Fruit fly (Drosophila melanogaster) whole organism, embryonic: ENCODE results near the gene CG10338.

Source experiments
- ATbp ChIP-seq: fragments of 200-800 bp; sonication (Bioruptor generic); optimal IDR thresholded peaks from 2 replicates; lab custom pipeline; 2017; ENCODE audit warnings: missing biosample characterization, mild to moderate bottlenecking, missing genetic modification characterization, missing genetic modification reagents
- Adf1 ChIP-seq: fragments of 200-800 bp; sonication (Bioruptor generic); IDR thresholded peaks from 2 replicates; pipeline ENCODE4 v1.3.6; 2022; ENCODE audit warnings: missing biosample characterization, missing genetic modification characterization
- B-H1 ChIP-seq: fragments of 200-800 bp; sonication (Bioruptor generic); IDR thresholded peaks from 3 replicates; pipeline ENCODE4 v1.3.6; 2022; ENCODE audit warnings: missing biosample characterization, missing genetic modification characterization
- BtbVII ChIP-seq: fragments of 200-800 bp; sonication (Bioruptor generic); optimal IDR thresholded peaks from 3 replicates; lab custom pipeline; 2017; ENCODE audit warnings: missing biosample characterization, mild to moderate bottlenecking, missing genetic modification characterization
- CG10654 ChIP-seq: fragments of 200-800 bp; sonication (Bioruptor generic); optimal IDR thresholded peaks from 2 replicates; lab custom pipeline; 2016; ENCODE audit warnings: missing biosample characterization, missing genetic modification characterization
- CG10979 ChIP-seq: fragments of 200-800 bp; sonication (Bioruptor generic); optimal IDR thresholded peaks from 2 replicates; lab custom pipeline; 2018; ENCODE audit warnings: missing biosample characterization, mild to moderate bottlenecking, missing genetic modification characterization, moderate library complexity
- CG13424 ChIP-seq: fragments of 200-800 bp; sonication (Bioruptor generic); optimal IDR thresholded peaks from 2 replicates; lab custom pipeline; 2019; ENCODE audit warnings: missing biosample characterization, mild to moderate bottlenecking, missing genetic modification characterization, moderate library complexity
- CG14667 ChIP-seq: fragments of 200-800 bp; sonication (Bioruptor generic); IDR thresholded peaks from 2 replicates; pipeline ENCODE4 v1.3.6; 2022; ENCODE audit warnings: missing biosample characterization, missing genetic modification characterization
- CG15011 ChIP-seq: fragments of 200-800 bp; sonication (Bioruptor generic); optimal IDR thresholded peaks from 3 replicates; lab custom pipeline; 2018; ENCODE audit warnings: missing biosample characterization, mild to moderate bottlenecking, missing genetic modification characterization
- CG17802 ChIP-seq: fragments of 200-800 bp; sonication (Bioruptor generic); optimal IDR thresholded peaks from 2 replicates; lab custom pipeline; 2018; ENCODE audit warnings: missing biosample characterization, mild to moderate bottlenecking, missing genetic modification characterization, moderate library complexity
- CG18599 ChIP-seq: fragments of 200-800 bp; sonication (Bioruptor generic); optimal IDR thresholded peaks from 3 replicates; lab custom pipeline; 2017; ENCODE audit warnings: missing biosample characterization, missing genetic modification characterization, mild to moderate bottlenecking, moderate library complexity, missing genetic modification reagents
- CG2875 ChIP-seq: fragments of 200-800 bp; sonication (Bioruptor generic); optimal IDR thresholded peaks from 2 replicates; lab custom pipeline; 2017; ENCODE audit warnings: missing biosample characterization, mild to moderate bottlenecking, missing genetic modification characterization, missing genetic modification reagents
- CG32532 ChIP-seq: fragments of 200-800 bp; sonication (Bioruptor generic); IDR thresholded peaks from 2 replicates; pipeline ENCODE4 v1.3.6; 2022; ENCODE audit warnings: missing biosample characterization, missing genetic modification characterization
- CG34376 ChIP-seq: fragments of 200-800 bp; sonication (Bioruptor generic); optimal IDR thresholded peaks from 2 replicates; lab custom pipeline; 2018; ENCODE audit warnings: missing biosample characterization, mild to moderate bottlenecking, missing genetic modification characterization
- CG4360 ChIP-seq: fragments of 200-800 bp; sonication (Bioruptor generic); IDR thresholded peaks from 2 replicates; pipeline ENCODE4 v1.3.6; 2022; ENCODE audit warnings: missing biosample characterization, missing genetic modification characterization
- CG5953 ChIP-seq: fragments of 200-800 bp; sonication (Bioruptor generic); IDR thresholded peaks from 2 replicates; pipeline ENCODE4 v1.3.6; 2022; ENCODE audit warnings: missing biosample characterization, missing genetic modification characterization
- CG7745 ChIP-seq: fragments of 200-800 bp; sonication (Bioruptor generic); optimal IDR thresholded peaks from 2 replicates; lab custom pipeline; 2018; ENCODE audit warnings: missing biosample characterization, mild to moderate bottlenecking, missing genetic modification characterization, moderate library complexity
- CG8089 ChIP-seq: fragments of 200-800 bp; sonication (Bioruptor generic); optimal IDR thresholded peaks from 3 replicates; lab custom pipeline; 2016; ENCODE audit warnings: missing biosample characterization, missing genetic modification characterization
- CG8281 ChIP-seq: fragments of 200-800 bp; sonication (Bioruptor generic); optimal IDR thresholded peaks from 2 replicates; lab custom pipeline; 2018; ENCODE audit warnings: missing biosample characterization, mild to moderate bottlenecking, missing genetic modification characterization, moderate library complexity
- CkIIα-i1 ChIP-seq: fragments of 200-800 bp; sonication (Bioruptor generic); IDR thresholded peaks from 2 replicates; pipeline ENCODE4 v1.3.6; 2022; ENCODE audit warnings: missing biosample characterization, missing genetic modification characterization
- D ChIP-seq, 2 experiments: fragments of 200-800 bp in 1 of 2; fragments of >200 bp in 1 of 2; sonication (Bioruptor generic) in 1 of 2; optimal IDR thresholded peaks; 2 replicates in 1 of 2; 3 replicates in 1 of 2; lab custom pipeline; 2017; ENCODE audit warnings: mild to moderate bottlenecking in 1 of 2, missing biosample characterization in 1 of 2, missing genetic modification characterization in 1 of 2, missing genetic modification reagents in 1 of 2
- Dll ChIP-seq: fragments of 200-800 bp; sonication (Bioruptor generic); IDR thresholded peaks from 4 replicates; pipeline ENCODE4 v1.3.6; 2022; ENCODE audit warnings: missing biosample characterization, missing genetic modification characterization; ENCODE audit not compliant: partially characterized antibody
- E2f1 ChIP-seq: fragments of 200-800 bp; sonication (Bioruptor generic); IDR thresholded peaks from 2 replicates; pipeline ENCODE4 v1.3.6; 2022; ENCODE audit warnings: missing biosample characterization, missing genetic modification characterization
- ERR ChIP-seq: fragments of 200-800 bp; sonication (Bioruptor generic); optimal IDR thresholded peaks from 2 replicates; lab custom pipeline; 2016; ENCODE audit warnings: missing biosample characterization, missing genetic modification characterization
- Lhr ChIP-seq: fragments of 200-800 bp; sonication (Bioruptor generic); optimal IDR thresholded peaks from 3 replicates; lab custom pipeline; 2017; ENCODE audit warnings: mild to moderate bottlenecking, missing biosample characterization, missing genetic modification reagents, missing genetic modification characterization
- Lim3 ChIP-seq: fragments of 200-800 bp; sonication (Bioruptor generic); IDR thresholded peaks from 2 replicates; pipeline ENCODE4 v1.3.6; 2022; ENCODE audit warnings: missing biosample characterization, missing genetic modification characterization
- Nf-YA ChIP-seq: fragments of 200-800 bp; sonication (Bioruptor generic); IDR thresholded peaks from 2 replicates; pipeline ENCODE4 v1.3.6; 2022; ENCODE audit warnings: missing biosample characterization, missing genetic modification characterization
- PHDP ChIP-seq: fragments of 200-800 bp; sonication (Bioruptor generic); optimal IDR thresholded peaks from 3 replicates; lab custom pipeline; 2018; ENCODE audit warnings: missing biosample characterization, mild to moderate bottlenecking, missing genetic modification characterization, moderate library complexity
- Ptx1 ChIP-seq: fragments of 200-800 bp; sonication (Bioruptor generic); IDR thresholded peaks from 2 replicates; pipeline ENCODE4 v1.3.6; 2022; ENCODE audit warnings: missing biosample characterization, missing genetic modification characterization
- Ravus ChIP-seq: fragments of 200-800 bp; sonication (Bioruptor generic); IDR thresholded peaks from 2 replicates; pipeline ENCODE4 v1.3.6; 2022; ENCODE audit warnings: missing biosample characterization, missing genetic modification characterization
- Side ChIP-seq: fragments of 200-800 bp; sonication (Bioruptor generic); optimal IDR thresholded peaks from 2 replicates; lab custom pipeline; 2016; ENCODE audit warnings: missing biosample characterization, missing genetic modification characterization
- Sry-δ ChIP-seq: fragments of 200-800 bp; sonication (Bioruptor generic); optimal IDR thresholded peaks from 2 replicates; lab custom pipeline; 2016; ENCODE audit warnings: missing biosample characterization, missing genetic modification characterization
- Tbp ChIP-seq: fragments of >200 bp; optimal IDR thresholded peaks from 2 replicates; lab custom pipeline; 2018; ENCODE audit warnings: missing biosample characterization, missing genetic modification characterization
- bab2 ChIP-seq: fragments of 200-800 bp; sonication (Bioruptor generic); optimal IDR thresholded peaks from 2 replicates; lab custom pipeline; 2016; ENCODE audit warnings: missing biosample characterization, missing genetic modification characterization
- chif ChIP-seq, 2 experiments: fragments of 200-800 bp; sonication (Bioruptor generic); optimal IDR thresholded peaks; 3 replicates each; lab custom pipeline; 2016; ENCODE audit warnings: missing biosample characterization in 2 of 2, missing genetic modification characterization in 2 of 2
- dati ChIP-seq: fragments of 200-800 bp; sonication (Bioruptor generic); IDR thresholded peaks from 2 replicates; pipeline ENCODE4 v1.3.6; 2022; ENCODE audit warnings: missing biosample characterization, missing genetic modification characterization
- eyg ChIP-seq: fragments of 200-800 bp; sonication (Bioruptor generic); optimal IDR thresholded peaks from 3 replicates; lab custom pipeline; 2016; ENCODE audit warnings: missing biosample characterization, missing genetic modification characterization
- fd3F ChIP-seq: fragments of 200-800 bp; sonication (Bioruptor generic); optimal IDR thresholded peaks from 2 replicates; lab custom pipeline; 2018; ENCODE audit warnings: missing biosample characterization, mild to moderate bottlenecking, missing genetic modification characterization, moderate library complexity
- gcm2 ChIP-seq: fragments of 200-800 bp; sonication (Bioruptor generic); optimal IDR thresholded peaks from 2 replicates; lab custom pipeline; 2016; ENCODE audit warnings: missing biosample characterization, missing genetic modification characterization
- gsb-n ChIP-seq: fragments of 200-800 bp; sonication (Bioruptor generic); optimal IDR thresholded peaks from 3 replicates; lab custom pipeline; 2018; ENCODE audit warnings: missing biosample characterization, mild to moderate bottlenecking, missing genetic modification characterization
- ind ChIP-seq: fragments of 200-800 bp; sonication (Bioruptor generic); optimal IDR thresholded peaks from 3 replicates; lab custom pipeline; 2016; ENCODE audit warnings: missing biosample characterization, missing genetic modification characterization
- kah ChIP-seq: fragments of 200-800 bp; sonication (Bioruptor generic); optimal IDR thresholded peaks from 2 replicates; lab custom pipeline; 2018; ENCODE audit warnings: missing biosample characterization, mild to moderate bottlenecking, missing genetic modification characterization
- pb ChIP-seq: fragments of 200-800 bp; sonication (Bioruptor generic); optimal IDR thresholded peaks from 3 replicates; lab custom pipeline; 2016; ENCODE audit warnings: missing biosample characterization, missing genetic modification characterization
- pros ChIP-seq: fragments of 200-800 bp; sonication (Bioruptor generic); optimal IDR thresholded peaks from 3 replicates; lab custom pipeline; 2019; ENCODE audit warnings: missing biosample characterization, mild to moderate bottlenecking, missing genetic modification characterization, moderate library complexity
- sd ChIP-seq: fragments of 200-800 bp; sonication (Bioruptor generic); optimal IDR thresholded peaks from 3 replicates; lab custom pipeline; 2018; ENCODE audit warnings: missing biosample characterization, mild to moderate bottlenecking, missing genetic modification characterization, moderate library complexity
- sug ChIP-seq: fragments of 200-800 bp; optimal IDR thresholded peaks from 2 replicates; lab custom pipeline; 2019; ENCODE audit warnings: missing biosample characterization, mild to moderate bottlenecking, missing genetic modification characterization, moderate library complexity
- tin ChIP-seq: fragments of 200-800 bp; sonication (Bioruptor generic); optimal IDR thresholded peaks from 3 replicates; lab custom pipeline; 2016; ENCODE audit warnings: missing biosample characterization, missing genetic modification characterization
- usp ChIP-seq: fragments of >200 bp; optimal IDR thresholded peaks from 2 replicates; lab custom pipeline; 2017; ENCODE audit warnings: missing biosample characterization, missing genetic modification characterization
- wor ChIP-seq: fragments of 200-800 bp; sonication (Bioruptor generic); IDR thresholded peaks from 2 replicates; pipeline ENCODE4 v1.3.6; 2022; ENCODE audit warnings: missing biosample characterization, missing genetic modification characterization
- z ChIP-seq: fragments of 200-800 bp; sonication (Bioruptor generic); IDR thresholded peaks from 3 replicates; pipeline ENCODE4 v1.3.6; 2022; ENCODE audit warnings: missing biosample characterization, missing genetic modification characterization

The CG10338 gene

dm6 chr2L:18708239-18708891 is 12.9 kb downstream of the CG10338 start, which contains the start of the genes Faf2 and Grip71 (continued):
- TF ChIP-seq pros (GFP tag; lab: Kevin White, UChicago): peak; percentile 7
- peak; percentile 85 for TF ChIP-seq gsb-n (tag; lab: Kevin White, UChicago)
- TF ChIP-seq chif (GFP tag; optimal IDR thresholded peaks at IDR 0.05; lab: Kevin White, UChicago): peak; percentile 76 to 91
- peak; percentile 88 for TF ChIP-seq CG18599
- peak; percentile 13 for TF ChIP-seq kah (GFP tag; lab: Kevin White, UChicago)
- peak; percentile 80 for TF ChIP-seq CG10979 (tag; lab: Kevin White, UChicago)
- peak; percentile 26 for TF ChIP-seq eyg (GFP tag; lab: Kevin White, UChicago)
- peak; percentile 90 for TF ChIP-seq wor (GFP tag; lab: Robert Waterston, UW)
- TF ChIP-seq Side (GFP tag; lab: Kevin White, UChicago): peak; percentile 65
- TF ChIP-seq CG4360 (GFP tag; lab: Robert Waterston, UW): peak; percentile 88
- peak; percentile 93 for TF ChIP-seq E2f1 (GFP tag; lab: Robert Waterston, UW)
- TF ChIP-seq CG17802 (tag; lab: Kevin White, UChicago): peak; percentile 94
- peak; percentile 89 for TF ChIP-seq bab2 (GFP tag; lab: Kevin White, UChicago)
- no peak for TF ChIP-seq CG7745 (tag; lab: Kevin White, UChicago)
- TF ChIP-seq gcm2 (GFP tag; lab: Kevin White, UChicago): no peak
- TF ChIP-seq CG5953: peak; percentile 89
- TF ChIP-seq sug (tag; lab: Kevin White, UChicago): peak; percentile 87
- peak; percentile 83 for TF ChIP-seq sd (tag; lab: Kevin White, UChicago)
- peak; percentile 89 for TF ChIP-seq PHDP (tag; lab: Kevin White, UChicago)
- peak; percentile 59; the same call in 3 of the 4 replicates for TF ChIP-seq Dll
- TF ChIP-seq Sry-δ (GFP tag; lab: Kevin White, UChicago): peak; percentile 60
- peak; percentile 95 for TF ChIP-seq ind
- TF ChIP-seq CG15011 (GFP tag; lab: Kevin White, UChicago): peak; percentile 56
- TF ChIP-seq B-H1 (GFP tag; lab: Robert Waterston, UW): peak; percentile 94
- peak; percentile 71; the same call in 1 of the 2 replicates for TF ChIP-seq CkIIα-i1
- TF ChIP-seq Nf-YA: peak; percentile 84
- TF ChIP-seq CG10654: peak; percentile 92
- TF ChIP-seq BtbVII (GFP tag; lab: Kevin White, UChicago): peak; percentile 15
- peak; percentile 95 for TF ChIP-seq CG14667 (GFP tag; lab: Robert Waterston, UW)
- peak; percentile 66 for TF ChIP-seq Adf1 (GFP tag; lab: Robert Waterston, UW)
- peak; percentile 37 for TF ChIP-seq ERR (GFP tag; lab: Kevin White, UChicago)
- peak; percentile 91 for TF ChIP-seq Lhr (GFP tag; lab: Kevin White, UChicago)
- TF ChIP-seq Tbp: no peak
- TF ChIP-seq Ravus (GFP tag; lab: Robert Waterston, UW): peak; percentile 84
- TF ChIP-seq CG13424 (tag; lab: Kevin White, UChicago): peak; percentile 91
- TF ChIP-seq dati (GFP tag; lab: Robert Waterston, UW): peak; percentile 87
- peak; percentile 76 for TF ChIP-seq Lim3 (GFP tag; lab: Robert Waterston, UW)
- TF ChIP-seq D (optimal IDR thresholded peaks at IDR 0.05; lab: Kevin White, UChicago): no peak
- TF ChIP-seq D (GFP tag; optimal IDR thresholded peaks at IDR 0.05; lab: Kevin White, UChicago): peak; percentile 80
- peak; percentile 76 for TF ChIP-seq ATbp (GFP tag; lab: Kevin White, UChicago)
- no peak for TF ChIP-seq usp
- peak; percentile 97 for TF ChIP-seq Ptx1 (GFP tag; lab: Robert Waterston, UW)
- TF ChIP-seq CG2875 (GFP tag; lab: Kevin White, UChicago): peak; percentile 74
- peak; percentile 69; the same call in 1 of the 3 replicates for TF ChIP-seq z (GFP tag; lab: Robert Waterston, UW)
- TF ChIP-seq pb (GFP tag; lab: Kevin White, UChicago): peak; percentile 31
- peak; percentile 96 for TF ChIP-seq CG32532 (GFP tag; lab: Robert Waterston, UW)
- TF ChIP-seq CG34376 (GFP tag; lab: Kevin White, UChicago): no peak
- TF ChIP-seq CG8281 (tag; lab: Kevin White, UChicago): peak; percentile 63
- peak; percentile 92 for TF ChIP-seq fd3F (GFP tag; lab: Kevin White, UChicago)
- peak; percentile 33 for TF ChIP-seq CG8089 (GFP tag; lab: Kevin White, UChicago)
- peak; percentile 88 for TF ChIP-seq tin (GFP tag; lab: Kevin White, UChicago)
